Fruit fly (Drosophila melanogaster) whole organism, pupa: ENCODE measurements around the gene cher.

Source experiments
- CG10348 ChIP-seq: fragments of 200-800 bp; sonication (Bioruptor generic); IDR thresholded peaks from 2 replicates; pipeline ENCODE4 v1.3.6; 2022; ENCODE audit warnings: missing biosample characterization, missing genetic modification characterization
- CG12605 ChIP-seq: fragments of 200-800 bp; sonication (Bioruptor generic); IDR thresholded peaks from 2 replicates; pipeline ENCODE4 v1.3.6; 2022; ENCODE audit warnings: missing biosample characterization, missing genetic modification characterization
- CG13204 ChIP-seq: fragments of 200-800 bp; sonication (Bioruptor generic); optimal IDR thresholded peaks from 2 replicates; lab custom pipeline; 2018; ENCODE audit warnings: missing biosample characterization, mild to moderate bottlenecking, missing genetic modification characterization, moderate library complexity
- CG14655 ChIP-seq: fragments of 200-800 bp; sonication (Bioruptor generic); optimal IDR thresholded peaks from 3 replicates; lab custom pipeline; 2017; ENCODE audit warnings: mild to moderate bottlenecking, missing biosample characterization, missing genetic modification reagents, missing genetic modification characterization
- CG15710 ChIP-seq: fragments of 200-800 bp; sonication (Bioruptor generic); optimal IDR thresholded peaks from 2 replicates; lab custom pipeline; 2018; ENCODE audit warnings: missing biosample characterization, mild to moderate bottlenecking, missing genetic modification characterization, moderate library complexity
- CG17806 ChIP-seq: fragments of 200-800 bp; sonication (Bioruptor generic); optimal IDR thresholded peaks from 2 replicates; lab custom pipeline; 2018; ENCODE audit warnings: missing biosample characterization, mild to moderate bottlenecking, missing genetic modification characterization, moderate library complexity
- CG32121 ChIP-seq: fragments of 200-800 bp; sonication (Bioruptor generic); IDR thresholded peaks from 2 replicates; pipeline ENCODE4 v1.3.6; 2022; ENCODE audit warnings: missing biosample characterization, missing genetic modification characterization
- CG34367 ChIP-seq: fragments of 200-800 bp; sonication (Bioruptor generic); optimal IDR thresholded peaks from 2 replicates; lab custom pipeline; 2018; ENCODE audit warnings: missing biosample characterization, mild to moderate bottlenecking, missing genetic modification characterization
- CG4496 ChIP-seq: fragments of 200-800 bp; sonication (Bioruptor generic); IDR thresholded peaks from 3 replicates; pipeline ENCODE4 v1.3.6; 2022; ENCODE audit warnings: missing biosample characterization, missing genetic modification characterization
- CG8159 ChIP-seq: fragments of 200-800 bp; sonication (Bioruptor generic); optimal IDR thresholded peaks from 3 replicates; lab custom pipeline; 2018; ENCODE audit warnings: missing biosample characterization, mild to moderate bottlenecking, missing genetic modification characterization, moderate library complexity
- CG8301 ChIP-seq: fragments of 200-800 bp; sonication (Bioruptor generic); optimal IDR thresholded peaks from 2 replicates; lab custom pipeline; 2018; ENCODE audit warnings: missing biosample characterization, mild to moderate bottlenecking, missing genetic modification characterization
- CG9948 ChIP-seq: fragments of 200-800 bp; sonication (Bioruptor generic); optimal IDR thresholded peaks from 2 replicates; lab custom pipeline; 2018; ENCODE audit warnings: missing biosample characterization, mild to moderate bottlenecking, missing genetic modification characterization, moderate library complexity
- D1 ChIP-seq: fragments of 200-800 bp; sonication (Bioruptor generic); optimal IDR thresholded peaks from 2 replicates; lab custom pipeline; 2018; ENCODE audit warnings: missing biosample characterization, mild to moderate bottlenecking, missing genetic modification characterization, moderate library complexity
- EcR ChIP-seq: fragments of 200-800 bp; sonication (Bioruptor generic); optimal IDR thresholded peaks from 3 replicates; lab custom pipeline; 2019; ENCODE audit warnings: missing biosample characterization, missing genetic modification characterization, mild to moderate bottlenecking, moderate library complexity, missing genetic modification reagents
- Ets98B ChIP-seq: fragments of 200-800 bp; sonication (Bioruptor generic); IDR thresholded peaks from 2 replicates; pipeline ENCODE4 v1.3.6; 2022; ENCODE audit warnings: missing biosample characterization, missing genetic modification characterization
- Pif1A ChIP-seq: fragments of 200-800 bp; sonication (Bioruptor generic); optimal IDR thresholded peaks from 3 replicates; lab custom pipeline; 2016; ENCODE audit warnings: missing biosample characterization, missing genetic modification characterization
- Pif1B ChIP-seq: fragments of 200-800 bp; sonication (Bioruptor generic); optimal IDR thresholded peaks from 3 replicates; lab custom pipeline; 2016; ENCODE audit warnings: missing biosample characterization, missing genetic modification characterization
- Snoo ChIP-seq: fragments of 200-800 bp; sonication (Bioruptor generic); optimal IDR thresholded peaks from 3 replicates; lab custom pipeline; 2017; ENCODE audit warnings: missing biosample characterization, mild to moderate bottlenecking, missing genetic modification characterization, inconsistent platforms
- fd96Ca ChIP-seq: fragments of 200-800 bp; sonication (Bioruptor generic); IDR thresholded peaks from 3 replicates; pipeline ENCODE4 v1.3.6; 2022; ENCODE audit warnings: missing biosample characterization, missing genetic modification characterization
- gl ChIP-seq: fragments of 200-800 bp; sonication (Bioruptor generic); optimal IDR thresholded peaks from 2 replicates; lab custom pipeline; 2018; ENCODE audit warnings: missing biosample characterization, mild to moderate bottlenecking, missing genetic modification characterization
- rn ChIP-seq: fragments of 200-800 bp; sonication (Bioruptor generic); IDR thresholded peaks from 2 replicates; pipeline ENCODE4 v1.3.6; 2022; ENCODE audit warnings: missing biosample characterization, missing genetic modification characterization

The cher gene

DNA sequence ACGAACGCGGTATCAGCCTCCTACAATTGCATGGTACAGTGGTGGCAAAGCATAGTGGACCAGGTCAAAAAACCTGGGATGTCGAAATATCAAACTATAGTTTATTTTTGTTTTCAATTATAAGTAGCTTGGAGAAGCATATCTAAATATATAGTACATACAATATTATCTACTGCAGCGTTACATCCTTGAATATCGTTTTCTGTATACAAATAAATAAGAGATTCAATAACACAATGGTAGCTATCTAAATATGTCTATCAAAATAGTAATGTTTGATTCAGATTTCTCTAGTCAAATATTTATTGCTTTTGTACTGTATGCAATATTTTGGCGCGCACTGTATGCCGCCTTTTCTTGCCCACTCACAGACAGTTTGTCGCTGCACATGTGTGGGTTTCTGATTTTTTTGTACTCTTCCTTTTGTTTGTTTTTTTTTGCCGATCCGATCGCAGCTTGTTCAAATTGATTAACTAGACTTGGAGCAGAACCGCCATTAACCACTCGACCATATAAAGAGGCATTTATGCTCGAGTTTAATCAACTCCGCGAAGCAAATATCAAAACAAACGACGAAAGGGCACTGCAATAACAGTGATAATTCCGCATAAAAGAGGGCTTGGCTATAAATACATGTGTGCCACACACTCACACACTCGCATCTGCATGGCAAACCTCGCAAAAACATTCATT, 44.4 kb downstream of the cher start:
- TF ChIP-seq CG10348 (GFP tag; lab: Robert Waterston, UW) = peak; percentile 74
- peak; percentile 98 for TF ChIP-seq CG8159 (tag; lab: Kevin White, UChicago)
- peak; percentile 92 for TF ChIP-seq rn (GFP tag; lab: Robert Waterston, UW)
- TF ChIP-seq D1 (tag; lab: Kevin White, UChicago) = peak; percentile 99
- TF ChIP-seq CG17806 = peak; percentile 97
- peak; percentile 94 for TF ChIP-seq Ets98B (GFP tag; lab: Robert Waterston, UW)
- peak; percentile 98 for TF ChIP-seq Pif1A
- TF ChIP-seq CG13204 (GFP tag; lab: Kevin White, UChicago) = peak; percentile 94
- peak; percentile 97 for TF ChIP-seq Snoo (tag; lab: Kevin White, UChicago)
- peak; percentile 96 for TF ChIP-seq CG32121 (GFP tag; lab: Robert Waterston, UW)
- peak; percentile 88 for TF ChIP-seq fd96Ca (GFP tag; lab: Robert Waterston, UW)
- TF ChIP-seq CG8301 (tag; lab: Kevin White, UChicago) = peak; percentile 98
- TF ChIP-seq Pif1B = peak; percentile 95
- TF ChIP-seq CG34367 = peak; percentile 96
- peak; percentile 97 for TF ChIP-seq CG9948
- TF ChIP-seq CG14655 (GFP tag; lab: Kevin White, UChicago) = peak; percentile 99
- TF ChIP-seq CG15710 (tag; lab: Kevin White, UChicago) = peak; percentile 97
- peak; percentile 92 for TF ChIP-seq EcR
- peak; percentile 96 for TF ChIP-seq CG4496
- TF ChIP-seq gl = peak; percentile 89
- peak; percentile 90 for TF ChIP-seq CG12605 (GFP tag; lab: Robert Waterston, UW)

DNA sequence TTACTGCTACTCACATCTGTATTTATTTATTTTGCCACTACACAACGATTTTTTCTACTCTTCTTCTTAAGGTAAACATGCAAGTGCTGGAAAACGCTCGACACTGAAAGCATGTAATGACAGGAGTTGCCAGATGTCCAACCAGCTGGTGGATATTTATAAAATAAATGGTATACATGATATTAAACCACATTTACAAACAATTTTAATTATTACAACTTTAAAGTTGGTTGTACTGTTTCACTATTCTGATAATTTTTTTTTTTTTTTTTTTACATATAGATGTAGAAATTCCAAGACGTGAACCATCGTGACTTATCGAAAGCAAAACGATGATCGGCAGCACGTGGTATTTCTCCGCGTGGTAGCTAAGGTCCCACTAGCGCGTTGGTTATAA, 45.3 kb downstream of the cher start, which contains the start of the genes Keap1 and kuk:
Gene Keap1 (minus strand): TSS at position 87 of the 397 bp plus-strand sequence.
Gene kuk (plus strand): TSS at position 386 of the 397 bp plus-strand sequence.
- TF ChIP-seq CG8159 (tag; lab: Kevin White, UChicago) (peak; percentile 17), CG13204 (GFP tag; lab: Kevin White, UChicago) (no peak), CG12605 (GFP tag; lab: Robert Waterston, UW) (no peak), CG17806 (no peak), Ets98B (GFP tag; lab: Robert Waterston, UW) (peak; percentile 22; the same call in 1 of the 2 replicates), D1 (tag; lab: Kevin White, UChicago) (no peak), CG15710 (tag; lab: Kevin White, UChicago) (peak; percentile 48), gl (no peak), rn (GFP tag; lab: Robert Waterston, UW) (0 out of 2 replicates have a peak, but pooled peaks have one; percentile 16), CG4496 (peak; percentile 69; the same call in 2 of the 3 replicates), Pif1B (no peak), CG9948 (peak; percentile 7), Snoo (tag; lab: Kevin White, UChicago) (peak; percentile 3), CG14655 (GFP tag; lab: Kevin White, UChicago) (peak; percentile 13)

DNA sequence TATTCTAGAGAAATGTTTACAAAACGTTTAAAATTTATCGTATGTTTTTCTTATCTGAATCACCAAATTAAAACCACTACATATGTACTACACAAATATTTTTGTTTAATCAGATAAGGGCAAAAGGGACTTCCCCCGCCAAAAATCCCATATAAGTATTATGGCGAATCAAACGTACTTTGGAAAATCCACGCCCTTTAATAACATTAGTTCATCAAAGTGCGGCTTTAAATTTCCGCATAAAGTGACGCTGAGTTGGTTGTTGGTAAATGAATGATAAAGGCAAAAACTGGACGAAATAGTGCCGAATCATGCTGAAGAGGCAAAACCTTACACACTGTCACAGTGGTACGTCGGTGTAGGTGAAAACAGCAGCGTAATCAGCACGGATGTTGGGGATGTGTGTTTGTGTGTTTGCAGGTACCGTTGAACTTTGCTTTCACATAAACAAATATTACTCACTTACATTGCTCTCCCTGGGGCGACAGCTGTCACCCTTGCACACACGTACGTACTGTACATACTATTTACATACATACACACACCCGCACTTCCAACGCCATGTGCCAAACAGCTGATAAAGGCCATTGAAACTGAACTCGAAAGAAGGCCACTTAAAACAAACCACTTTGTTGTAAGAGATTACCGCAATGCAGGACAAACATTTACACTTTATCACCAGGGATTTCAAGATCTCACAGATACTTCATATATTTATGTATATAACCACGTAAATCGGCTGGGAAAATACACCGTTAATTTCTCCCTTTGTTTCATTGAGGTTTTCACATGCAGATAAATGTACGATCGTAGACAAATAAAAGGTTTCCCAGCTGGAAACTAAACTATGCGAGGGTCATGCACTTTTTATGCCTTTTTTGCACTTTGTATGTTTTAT, 46.0 kb downstream of the cher start:
- TF ChIP-seq CG4496 (peak; percentile 44; the same call in 1 of the 3 replicates), CG13204 (GFP tag; lab: Kevin White, UChicago) (peak; percentile 8), Pif1B (peak; percentile 21), Ets98B (GFP tag; lab: Robert Waterston, UW) (peak; percentile 12; the same call in 1 of the 2 replicates), D1 (tag; lab: Kevin White, UChicago) (peak; percentile 57), CG12605 (GFP tag; lab: Robert Waterston, UW) (peak; percentile 36; the same call in 1 of the 2 replicates), CG8301 (tag; lab: Kevin White, UChicago) (no peak), CG9948 (no peak), rn (GFP tag; lab: Robert Waterston, UW) (no peak), EcR (peak; percentile 96), gl (peak; percentile 65), CG17806 (no peak), Pif1A (peak; percentile 8), CG8159 (tag; lab: Kevin White, UChicago) (no peak), CG15710 (tag; lab: Kevin White, UChicago) (no peak), CG34367 (no peak), CG32121 (GFP tag; lab: Robert Waterston, UW) (no peak), Snoo (tag; lab: Kevin White, UChicago) (no peak), fd96Ca (GFP tag; lab: Robert Waterston, UW) (no peak), CG10348 (GFP tag; lab: Robert Waterston, UW) (no peak), CG14655 (GFP tag; lab: Kevin White, UChicago) (no peak)

DNA sequence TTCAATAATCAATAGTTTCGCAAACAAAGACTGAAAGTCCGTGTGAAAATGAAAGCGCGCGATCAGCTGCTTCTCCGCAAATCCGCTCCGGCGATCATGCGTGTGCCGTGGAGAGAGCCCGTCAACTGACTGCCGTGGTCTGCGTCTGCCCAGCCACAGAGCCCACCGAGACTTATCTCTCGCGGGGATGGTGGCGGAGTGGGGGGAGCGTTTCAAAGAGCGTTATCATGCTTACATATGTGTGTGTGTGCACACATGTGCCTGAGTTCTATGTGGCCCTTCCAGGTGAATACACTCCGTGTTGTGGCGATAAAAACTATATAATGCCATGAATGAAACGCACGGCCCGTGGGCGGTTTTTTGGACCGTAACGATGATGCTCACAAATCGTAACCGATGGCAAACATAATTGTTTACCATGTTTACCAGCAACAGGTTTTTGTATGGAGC, 47.2 kb downstream of the cher start:
- TF ChIP-seq CG34367 (no peak), EcR (peak; percentile 88), Pif1B (no peak), Ets98B (GFP tag; lab: Robert Waterston, UW) (peak; percentile 23; the same call in 1 of the 2 replicates), Pif1A (no peak), CG12605 (GFP tag; lab: Robert Waterston, UW) (peak; percentile 52), fd96Ca (GFP tag; lab: Robert Waterston, UW) (peak; percentile 33; the same call in 1 of the 3 replicates), CG13204 (GFP tag; lab: Kevin White, UChicago) (no peak), CG32121 (GFP tag; lab: Robert Waterston, UW) (0 out of 2 replicates have a peak, but pooled peaks have one; percentile 15), CG4496 (peak; percentile 51; the same call in 1 of the 3 replicates)
- TF ChIP-seq, all 21 proteins: peak for 6
